Fruit fly (Drosophila melanogaster) whole organism, embryonic: ENCODE measurements around the gene Oatp30B.

Source experiments
- Abd-B ChIP-seq: fragments of 200-800 bp; sonication (Bioruptor generic); optimal IDR thresholded peaks from 2 replicates; lab custom pipeline; 2018; ENCODE audit warnings: missing biosample characterization, mild to moderate bottlenecking, missing genetic modification characterization, moderate library complexity
- B-H2 ChIP-seq: fragments of 200-800 bp; sonication (Bioruptor generic); optimal IDR thresholded peaks from 2 replicates; lab custom pipeline; 2018; ENCODE audit warnings: missing biosample characterization, mild to moderate bottlenecking, missing genetic modification characterization
- CG10209 ChIP-seq: fragments of 200-800 bp; sonication (Bioruptor generic); optimal IDR thresholded peaks from 3 replicates; lab custom pipeline; 2017; ENCODE audit warnings: missing biosample characterization, mild to moderate bottlenecking, missing genetic modification characterization, missing genetic modification reagents
- CG10267 ChIP-seq: fragments of 200-800 bp; sonication (Bioruptor generic); optimal IDR thresholded peaks from 2 replicates; lab custom pipeline; 2018; ENCODE audit warnings: missing biosample characterization, mild to moderate bottlenecking, missing genetic modification characterization, moderate library complexity
- CG10321 ChIP-seq: fragments of 200-800 bp; sonication (Bioruptor generic); IDR thresholded peaks from 2 replicates; pipeline ENCODE4 v1.3.6; 2022; ENCODE audit warnings: missing biosample characterization, missing genetic modification characterization
- CG10959 ChIP-seq: fragments of 200-800 bp; sonication (Bioruptor generic); IDR thresholded peaks from 2 replicates; pipeline ENCODE4 v1.3.6; 2022; ENCODE audit warnings: missing biosample characterization, missing genetic modification characterization
- CG12391 ChIP-seq: fragments of 200-800 bp; sonication (Bioruptor generic); optimal IDR thresholded peaks from 3 replicates; lab custom pipeline; 2018; ENCODE audit warnings: missing biosample characterization, mild to moderate bottlenecking, missing genetic modification characterization, moderate library complexity
- CG14014 ChIP-seq: fragments of 200-800 bp; sonication (Bioruptor generic); IDR thresholded peaks from 2 replicates; pipeline ENCODE4 v1.3.6; 2022; ENCODE audit warnings: missing biosample characterization, missing genetic modification characterization
- CG2199 ChIP-seq: fragments of 200-800 bp; sonication (Bioruptor generic); IDR thresholded peaks from 3 replicates; pipeline ENCODE4 v1.3.6; 2022; ENCODE audit warnings: missing biosample characterization, missing genetic modification characterization
- CG2202 ChIP-seq: fragments of 200-800 bp; sonication (Bioruptor generic); optimal IDR thresholded peaks from 2 replicates; lab custom pipeline; 2018; ENCODE audit warnings: missing biosample characterization, mild to moderate bottlenecking, missing genetic modification characterization
- CG2889 ChIP-seq: fragments of 200-800 bp; sonication (Bioruptor generic); IDR thresholded peaks from 3 replicates; pipeline ENCODE4 v1.3.6; 2022; ENCODE audit warnings: missing biosample characterization, missing genetic modification characterization
- CG32772 ChIP-seq: fragments of 200-800 bp; sonication (Bioruptor generic); IDR thresholded peaks from 2 replicates; pipeline ENCODE4 v1.3.6; 2022; ENCODE audit warnings: missing biosample characterization, missing genetic modification characterization
- CG33557 ChIP-seq: fragments of 200-800 bp; sonication (Bioruptor generic); optimal IDR thresholded peaks from 2 replicates; lab custom pipeline; 2019; ENCODE audit warnings: missing biosample characterization, mild to moderate bottlenecking, missing genetic modification characterization, moderate library complexity
- CG8388 ChIP-seq: fragments of 200-800 bp; sonication (Bioruptor generic); optimal IDR thresholded peaks from 2 replicates; lab custom pipeline; 2019; ENCODE audit warnings: missing biosample characterization, mild to moderate bottlenecking, missing genetic modification characterization, moderate library complexity
- CG8944 ChIP-seq: fragments of 200-800 bp; sonication (Bioruptor generic); optimal IDR thresholded peaks from 3 replicates; lab custom pipeline; 2016; ENCODE audit warnings: missing biosample characterization, missing genetic modification characterization
- CG9215 ChIP-seq: fragments of 200-800 bp; sonication (Bioruptor generic); IDR thresholded peaks from 2 replicates; pipeline ENCODE4 v1.3.6; 2022; ENCODE audit warnings: missing biosample characterization, missing genetic modification characterization
- CG9437 ChIP-seq: fragments of 200-800 bp; sonication (Bioruptor generic); optimal IDR thresholded peaks from 2 replicates; lab custom pipeline; 2018; ENCODE audit warnings: missing biosample characterization, mild to moderate bottlenecking, missing genetic modification characterization
- CG9817 ChIP-seq: fragments of 200-800 bp; sonication (Bioruptor generic); optimal IDR thresholded peaks from 2 replicates; lab custom pipeline; 2018; ENCODE audit warnings: missing biosample characterization, mild to moderate bottlenecking, missing genetic modification characterization, moderate library complexity
- CkIIα-i1 ChIP-seq: fragments of 200-800 bp; sonication (Bioruptor generic); IDR thresholded peaks from 2 replicates; pipeline ENCODE4 v1.3.6; 2022; ENCODE audit warnings: missing biosample characterization, missing genetic modification characterization
- Gug ChIP-seq: fragments of 200-800 bp; sonication (Bioruptor generic); IDR thresholded peaks from 4 replicates; pipeline ENCODE4 v1.3.6; 2022; ENCODE audit warnings: missing biosample characterization, missing genetic modification characterization
- Hand ChIP-seq: fragments of 200-800 bp; sonication (Bioruptor generic); optimal IDR thresholded peaks from 2 replicates; lab custom pipeline; 2017; ENCODE audit warnings: mild to moderate bottlenecking, missing biosample characterization, missing genetic modification reagents, missing genetic modification characterization
- Hmr ChIP-seq: fragments of 200-800 bp; sonication (Bioruptor generic); optimal IDR thresholded peaks from 3 replicates; lab custom pipeline; 2017; ENCODE audit warnings: mild to moderate bottlenecking, missing biosample characterization, missing genetic modification reagents, missing genetic modification characterization
- Jarid2 ChIP-seq: fragments of 200-800 bp; sonication (Bioruptor generic); optimal IDR thresholded peaks from 3 replicates; lab custom pipeline; 2017; ENCODE audit warnings: mild to moderate bottlenecking, missing biosample characterization, missing genetic modification reagents, missing genetic modification characterization
- Med ChIP-seq: fragments of 200-800 bp; sonication (Bioruptor generic); peaks from one replicate; lab custom pipeline; 2016; ENCODE audit warnings: missing biosample characterization, missing genetic modification characterization, mild to moderate bottlenecking, inconsistent platforms, moderate library complexity
- Mrtf ChIP-seq: fragments of 200-800 bp; sonication (Bioruptor generic); IDR thresholded peaks from 3 replicates; pipeline ENCODE4 v1.3.6; 2022; ENCODE audit warnings: missing biosample characterization, missing genetic modification characterization
- Nf-YA ChIP-seq: fragments of 200-800 bp; sonication (Bioruptor generic); IDR thresholded peaks from 2 replicates; pipeline ENCODE4 v1.3.6; 2022; ENCODE audit warnings: missing biosample characterization, missing genetic modification characterization
- Sox100B ChIP-seq: fragments of 200-800 bp; sonication (Bioruptor generic); optimal IDR thresholded peaks from 3 replicates; lab custom pipeline; 2018; ENCODE audit warnings: missing biosample characterization, mild to moderate bottlenecking, missing genetic modification characterization
- Sry-δ ChIP-seq: fragments of 200-800 bp; sonication (Bioruptor generic); optimal IDR thresholded peaks from 2 replicates; lab custom pipeline; 2016; ENCODE audit warnings: missing biosample characterization, missing genetic modification characterization
- ab ChIP-seq: fragments of 200-800 bp; sonication (Bioruptor generic); optimal IDR thresholded peaks from 2 replicates; lab custom pipeline; 2016; ENCODE audit warnings: missing biosample characterization, missing genetic modification characterization
- bigmax ChIP-seq: fragments of 200-800 bp; sonication (Bioruptor generic); optimal IDR thresholded peaks from 2 replicates; lab custom pipeline; 2018; ENCODE audit warnings: missing biosample characterization, mild to moderate bottlenecking, missing genetic modification characterization
- chm ChIP-seq: fragments of 200-800 bp; sonication (Bioruptor generic); IDR thresholded peaks from 2 replicates; pipeline ENCODE4 v1.3.6; 2022; ENCODE audit warnings: missing biosample characterization, missing genetic modification characterization
- chn ChIP-seq: fragments of 200-800 bp; sonication (Bioruptor generic); optimal IDR thresholded peaks from 2 replicates; lab custom pipeline; 2016; ENCODE audit warnings: missing biosample characterization, missing genetic modification characterization
- cwo ChIP-seq: fragments of 200-800 bp; sonication (Bioruptor generic); optimal IDR thresholded peaks from 3 replicates; lab custom pipeline; 2017; ENCODE audit warnings: missing biosample characterization, missing genetic modification characterization, mild to moderate bottlenecking, moderate library complexity, missing genetic modification reagents
- dm ChIP-seq: fragments of 200-800 bp; sonication (Bioruptor generic); optimal IDR thresholded peaks from 3 replicates; lab custom pipeline; 2016; ENCODE audit warnings: missing biosample characterization, missing genetic modification characterization
- gcm ChIP-seq: fragments of 200-800 bp; sonication (Bioruptor generic); optimal IDR thresholded peaks from 2 replicates; lab custom pipeline; 2019; ENCODE audit warnings: missing biosample characterization, mild to moderate bottlenecking, missing genetic modification characterization, moderate library complexity
- hkb ChIP-seq, 2 experiments: fragments of 200-800 bp in 1 of 2; fragments of >200 bp in 1 of 2; sonication (Bioruptor generic) in 1 of 2; IDR thresholded peaks in 1 of 2; optimal IDR thresholded peaks in 1 of 2; 2 replicates each; pipeline versions ENCODE4 v1.3.6 to Lab custom; 2017 to 2022; ENCODE audit warnings: missing biosample characterization in 1 of 2, missing genetic modification characterization in 1 of 2
- insv ChIP-seq, 2 experiments: fragments of 200-800 bp; sonication (Bioruptor generic); optimal IDR thresholded peaks; 3 replicates each; lab custom pipeline; 2016 to 2018; ENCODE audit warnings: missing biosample characterization in 2 of 2, missing genetic modification characterization in 2 of 2
- klu ChIP-seq: fragments of 200-800 bp; sonication (Bioruptor generic); IDR thresholded peaks from 2 replicates; pipeline ENCODE4 v1.3.6; 2022; ENCODE audit warnings: missing biosample characterization, missing genetic modification characterization
- lmd ChIP-seq: fragments of 200-800 bp; sonication (Bioruptor generic); IDR thresholded peaks from 2 replicates; pipeline ENCODE4 v1.3.6; 2022; ENCODE audit warnings: missing biosample characterization, missing genetic modification characterization
- org-1 ChIP-seq: fragments of 200-800 bp; sonication (Bioruptor generic); optimal IDR thresholded peaks from 2 replicates; lab custom pipeline; 2017; ENCODE audit warnings: missing biosample characterization, missing genetic modification characterization
- ranshi ChIP-seq: fragments of 200-800 bp; sonication (Bioruptor generic); IDR thresholded peaks from 2 replicates; pipeline ENCODE4 v1.3.6; 2022; ENCODE audit warnings: missing biosample characterization, missing genetic modification characterization
- schlank ChIP-seq: fragments of 200-800 bp; sonication (Bioruptor generic); optimal IDR thresholded peaks from 2 replicates; lab custom pipeline; 2018; ENCODE audit warnings: missing biosample characterization, mild to moderate bottlenecking, missing genetic modification characterization
- sima ChIP-seq: fragments of 200-800 bp; sonication (Bioruptor generic); optimal IDR thresholded peaks from 2 replicates; lab custom pipeline; 2016; ENCODE audit warnings: missing biosample characterization, missing genetic modification characterization
- sisA ChIP-seq: fragments of 200-800 bp; sonication (Bioruptor generic); IDR thresholded peaks from 2 replicates; pipeline ENCODE4 v1.3.6; 2022; ENCODE audit warnings: missing biosample characterization, missing genetic modification characterization
- stc ChIP-seq: fragments of 200-800 bp; sonication (Bioruptor generic); IDR thresholded peaks from 2 replicates; pipeline ENCODE4 v1.3.6; 2022; ENCODE audit warnings: missing biosample characterization, missing genetic modification characterization
- ttk ChIP-seq: fragments of 200-800 bp; sonication (Bioruptor generic); IDR thresholded peaks from 2 replicates; pipeline ENCODE4 v2.1.2; 2022; ENCODE audit warnings: missing biosample characterization, missing genetic modification characterization
- unpg ChIP-seq: fragments of 200-800 bp; sonication (Bioruptor generic); optimal IDR thresholded peaks from 3 replicates; lab custom pipeline; 2018; ENCODE audit warnings: missing biosample characterization, mild to moderate bottlenecking, missing genetic modification characterization, moderate library complexity
- vnd ChIP-seq: fragments of 200-800 bp; sonication (Bioruptor generic); IDR thresholded peaks from 3 replicates; pipeline ENCODE4 v1.3.6; 2022; ENCODE audit warnings: missing biosample characterization, missing genetic modification characterization; ENCODE audit not compliant: partially characterized antibody
- vvl ChIP-seq: fragments of 200-800 bp; sonication (Bioruptor generic); IDR thresholded peaks from 2 replicates; pipeline ENCODE4 v1.3.6; 2022; ENCODE audit warnings: missing biosample characterization, missing genetic modification characterization

Oatp30B gene

dm6 chr2L:9568360-9569088 is 47.5 kb downstream of the Oatp30B start, which contains the start of gene brwl (continued):
- TF ChIP-seq CG32772 (GFP tag; lab: Robert Waterston, UW): peak; percentile 98
- TF ChIP-seq chn (GFP tag; lab: Kevin White, UChicago): peak; percentile 98
- TF ChIP-seq Gug: peak; percentile 95
- no peak for TF ChIP-seq vnd (GFP tag; lab: Robert Waterston, UW)
- peak; percentile 97 for TF ChIP-seq Hand (GFP tag; lab: Kevin White, UChicago)
- TF ChIP-seq CG2199 (GFP tag; lab: Robert Waterston, UW): peak; percentile 98
- TF ChIP-seq CG8388 (GFP tag; lab: Kevin White, UChicago): peak; percentile 99
- peak; percentile 99 for TF ChIP-seq Sox100B (GFP tag; lab: Kevin White, UChicago)
- TF ChIP-seq sima (GFP tag; lab: Kevin White, UChicago): peak; percentile 95
- peak; percentile 91 for TF ChIP-seq Jarid2
- TF ChIP-seq CG14014 (GFP tag; lab: Robert Waterston, UW): peak; percentile 98
- peak; percentile 97 for TF ChIP-seq CG2202 (tag; lab: Kevin White, UChicago)
- TF ChIP-seq CG10267 (tag; lab: Kevin White, UChicago): peak; percentile 97
- peak; percentile 84 for TF ChIP-seq CG10321 (GFP tag; lab: Robert Waterston, UW)
- TF ChIP-seq vvl: peak; percentile 99
- TF ChIP-seq CG9437 (GFP tag; lab: Kevin White, UChicago): peak; percentile 96
- peak; percentile 97 for TF ChIP-seq klu (GFP tag; lab: Robert Waterston, UW)
- TF ChIP-seq sisA (GFP tag; lab: Robert Waterston, UW): peak; percentile 99
- TF ChIP-seq ranshi (GFP tag; lab: Robert Waterston, UW): peak; percentile 98
- peak; percentile 98 for TF ChIP-seq Abd-B (GFP tag; lab: Kevin White, UChicago)
- TF ChIP-seq CG8944: peak; percentile 97
- peak; percentile 99 for TF ChIP-seq Hmr (GFP tag; lab: Kevin White, UChicago)
- peak; percentile 99 for TF ChIP-seq stc (GFP tag; lab: Robert Waterston, UW)
- peak; percentile 75 to 81 for TF ChIP-seq insv (GFP tag; optimal IDR thresholded peaks at IDR 0.05; lab: Kevin White, UChicago)
- peak; percentile 98 for TF ChIP-seq ttk
- TF ChIP-seq CG10959 (GFP tag; lab: Robert Waterston, UW): peak; percentile 98
- peak; percentile 76 for TF ChIP-seq bigmax
- TF ChIP-seq cwo (GFP tag; lab: Kevin White, UChicago): peak; percentile 98
- peak; percentile 95 for TF ChIP-seq chm (GFP tag; lab: Robert Waterston, UW)
- peak; percentile 77 for TF ChIP-seq Sry-δ (GFP tag; lab: Kevin White, UChicago)
- TF ChIP-seq CG9215 (GFP tag; lab: Robert Waterston, UW): peak; percentile 97
- TF ChIP-seq Mrtf (GFP tag; lab: Robert Waterston, UW): peak; percentile 98
- TF ChIP-seq CG9817: peak; percentile 98
- peak; percentile 99 for TF ChIP-seq org-1 (GFP tag; lab: Kevin White, UChicago)
- peak; percentile 92 for TF ChIP-seq CkIIα-i1 (GFP tag; lab: Robert Waterston, UW)
- peak; percentile 95 for TF ChIP-seq dm (GFP tag; lab: Kevin White, UChicago)
- TF ChIP-seq unpg: peak; percentile 99
- TF ChIP-seq Med (GFP tag; lab: Kevin White, UChicago): peak; percentile 100
- TF ChIP-seq CG2889: peak; percentile 97
- TF ChIP-seq schlank: peak; percentile 92
- TF ChIP-seq B-H2 (GFP tag; lab: Kevin White, UChicago): peak; percentile 98
- peak; percentile 97 for TF ChIP-seq CG33557 (GFP tag; lab: Kevin White, UChicago)
- TF ChIP-seq CG12391 (tag; lab: Kevin White, UChicago): peak; percentile 99
- TF ChIP-seq ab (GFP tag; lab: Kevin White, UChicago): peak; percentile 91
- TF ChIP-seq hkb (optimal IDR thresholded peaks at IDR 0.05; lab: Kevin White, UChicago): no peak
- TF ChIP-seq hkb (GFP tag; IDR thresholded peaks at IDR 0.05; lab: Robert Waterston, UW): peak; percentile 99
- TF ChIP-seq gcm (GFP tag; lab: Kevin White, UChicago): peak; percentile 100
- peak; percentile 99 for TF ChIP-seq CG10209 (GFP tag; lab: Kevin White, UChicago)
- TF ChIP-seq Nf-YA: peak; percentile 97
- peak; percentile 99 for TF ChIP-seq lmd
